Worm (Caenorhabditis elegans) whole organism, L3 larva: ENCODE results near the gene H18N23.2.
"Not testable (repeated sequence)": the region's sequence is repeated elsewhere in the genome, so short reads cannot be mapped to it uniquely, and the experiment has no call there.

Experiments used
- ama-1 ChIP-seq: fragments of 150-350 bp; optimal IDR thresholded peaks from 2 replicates; lab custom pipeline; 2018
- ceh-9 ChIP-seq: sonication (generic microtip); optimal IDR thresholded peaks from 2 replicates; lab custom pipeline; 2018; ENCODE audit warnings: missing biosample characterization, missing genetic modification characterization
- elt-3 ChIP-seq, 3 experiments: fragments of 150-350 bp in 1 of 3; sonication (generic microtip) in 2 of 3; optimal IDR thresholded peaks; 2 replicates in 2 of 3; 4 replicates in 1 of 3; lab custom pipeline; 2014 to 2017; ENCODE audit warnings: missing biosample characterization in 3 of 3, missing genetic modification characterization in 3 of 3

Gene H18N23.2

DNA sequence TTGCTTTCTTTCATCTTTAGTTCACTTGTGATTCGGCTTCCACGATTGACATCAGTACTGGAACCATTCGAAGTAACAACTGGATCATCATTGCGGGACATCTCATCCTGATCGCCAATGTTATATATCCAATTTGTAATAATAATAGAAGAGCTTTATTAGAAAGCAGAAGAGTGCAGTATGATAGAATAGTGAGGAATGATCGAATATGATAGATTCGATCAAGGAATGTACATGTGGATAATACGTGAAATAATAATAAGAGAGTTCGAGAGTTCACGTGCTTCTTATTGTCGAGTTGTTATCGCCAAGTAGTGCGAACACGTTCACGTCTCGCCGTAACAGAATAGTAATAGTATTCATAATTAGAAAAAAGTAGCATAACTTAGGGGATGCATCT is 61.7 kb downstream of the H18N23.2 start, which contains the start of gene F39B3.3:
TSS of gene F39B3.3 (minus strand) at position 101 of the 400 bp plus-strand sequence.
- not testable (repeated sequence) for TF ChIP-seq ama-1 (lab: Kevin White, UChicago); ceh-9 (tag; lab: Kevin White, UChicago); elt-3 (tag; optimal IDR thresholded peaks at IDR 0.05; lab: Kevin White, UChicago)
